Fruit fly (Drosophila melanogaster) whole organism, embryonic: ENCODE measurements around the gene corolla.

Experiments
- Atf6 ChIP-seq: fragments of 200-800 bp; sonication (Bioruptor generic); IDR thresholded peaks from 2 replicates; pipeline ENCODE4 v1.3.6; 2022; ENCODE audit warnings: missing biosample characterization, missing genetic modification characterization
- Bdp1 ChIP-seq: fragments of 200-800 bp; sonication (Bioruptor generic); optimal IDR thresholded peaks from 3 replicates; lab custom pipeline; 2016; ENCODE audit warnings: missing biosample characterization, missing genetic modification characterization
- CG1024 ChIP-seq: fragments of 200-800 bp; sonication (Bioruptor generic); IDR thresholded peaks from 2 replicates; pipeline ENCODE4 v1.3.6; 2022; ENCODE audit warnings: missing biosample characterization, missing genetic modification characterization
- CG10366 ChIP-seq: fragments of 200-800 bp; sonication (Bioruptor generic); IDR thresholded peaks from 2 replicates; pipeline ENCODE4 v1.3.6; 2022; ENCODE audit warnings: missing biosample characterization, missing genetic modification characterization
- CG11696 ChIP-seq: fragments of 200-800 bp; sonication (Bioruptor generic); IDR thresholded peaks from 2 replicates; pipeline ENCODE4 v1.3.6; 2022; ENCODE audit warnings: missing biosample characterization, missing genetic modification characterization
- CG12219 ChIP-seq: fragments of 200-800 bp; sonication (Bioruptor generic); optimal IDR thresholded peaks from 3 replicates; lab custom pipeline; 2018; ENCODE audit warnings: missing biosample characterization, mild to moderate bottlenecking, missing genetic modification characterization
- CG12744 ChIP-seq: fragments of 200-800 bp; sonication (Bioruptor generic); optimal IDR thresholded peaks from 2 replicates; lab custom pipeline; 2016; ENCODE audit warnings: missing biosample characterization, missing genetic modification characterization
- CG14667 ChIP-seq: fragments of 200-800 bp; sonication (Bioruptor generic); IDR thresholded peaks from 2 replicates; pipeline ENCODE4 v1.3.6; 2022; ENCODE audit warnings: missing biosample characterization, missing genetic modification characterization
- CG15011 ChIP-seq: fragments of 200-800 bp; sonication (Bioruptor generic); optimal IDR thresholded peaks from 3 replicates; lab custom pipeline; 2018; ENCODE audit warnings: missing biosample characterization, mild to moderate bottlenecking, missing genetic modification characterization
- CG16813 ChIP-seq: fragments of 200-800 bp; sonication (Bioruptor generic); IDR thresholded peaks from 3 replicates; pipeline ENCODE4 v1.3.6; 2022; ENCODE audit warnings: missing biosample characterization, missing genetic modification characterization; ENCODE audit not compliant: partially characterized antibody
- CG17568 ChIP-seq: fragments of 200-800 bp; sonication (Bioruptor generic); optimal IDR thresholded peaks from 2 replicates; lab custom pipeline; 2018; ENCODE audit warnings: missing biosample characterization, mild to moderate bottlenecking, missing genetic modification characterization, moderate library complexity
- CG17829 ChIP-seq: fragments of 200-800 bp; optimal IDR thresholded peaks from 2 replicates; lab custom pipeline; 2019; ENCODE audit warnings: missing biosample characterization, mild to moderate bottlenecking, missing genetic modification characterization, moderate library complexity
- CG1832 ChIP-seq: fragments of 200-800 bp; sonication (Bioruptor generic); optimal IDR thresholded peaks from 2 replicates; lab custom pipeline; 2017; ENCODE audit warnings: missing biosample characterization, mild to moderate bottlenecking, missing genetic modification characterization, inconsistent platforms
- CG31365 ChIP-seq: fragments of 200-800 bp; sonication (Bioruptor generic); optimal IDR thresholded peaks from 2 replicates; lab custom pipeline; 2018; ENCODE audit warnings: missing biosample characterization, mild to moderate bottlenecking, missing genetic modification characterization
- CG31388 ChIP-seq: fragments of 200-800 bp; sonication (Bioruptor generic); optimal IDR thresholded peaks from 2 replicates; lab custom pipeline; 2016; ENCODE audit warnings: missing biosample characterization, missing genetic modification characterization
- CG31441 ChIP-seq: fragments of 200-800 bp; sonication (Bioruptor generic); IDR thresholded peaks from 2 replicates; pipeline ENCODE4 v1.3.6; 2022; ENCODE audit warnings: missing biosample characterization, missing genetic modification characterization
- CG34422 ChIP-seq: fragments of 200-800 bp; sonication (Bioruptor generic); IDR thresholded peaks from 3 replicates; pipeline ENCODE4 v1.3.6; 2022; ENCODE audit warnings: missing biosample characterization, missing genetic modification characterization
- CG3838 ChIP-seq: fragments of 200-800 bp; sonication (Bioruptor generic); optimal IDR thresholded peaks from 3 replicates; lab custom pipeline; 2016; ENCODE audit warnings: missing biosample characterization, missing genetic modification characterization
- CG7963 ChIP-seq: fragments of 200-800 bp; sonication (Bioruptor generic); IDR thresholded peaks from 3 replicates; pipeline ENCODE4 v1.3.6; 2022; ENCODE audit warnings: missing biosample characterization, missing genetic modification characterization; ENCODE audit not compliant: partially characterized antibody
- CG8089 ChIP-seq: fragments of 200-800 bp; sonication (Bioruptor generic); optimal IDR thresholded peaks from 3 replicates; lab custom pipeline; 2016; ENCODE audit warnings: missing biosample characterization, missing genetic modification characterization
- CG9797 ChIP-seq: fragments of 200-800 bp; sonication (Bioruptor generic); optimal IDR thresholded peaks from 3 replicates; lab custom pipeline; 2018; ENCODE audit warnings: missing biosample characterization, mild to moderate bottlenecking, missing genetic modification characterization
- Chrac-16 ChIP-seq: fragments of 200-800 bp; sonication (Bioruptor generic); optimal IDR thresholded peaks from 3 replicates; lab custom pipeline; 2016; ENCODE audit warnings: missing biosample characterization, missing genetic modification characterization
- D19A ChIP-seq: fragments of 200-800 bp; optimal IDR thresholded peaks from 3 replicates; lab custom pipeline; 2019; ENCODE audit warnings: missing biosample characterization, mild to moderate bottlenecking, missing genetic modification characterization, moderate library complexity
- Dad ChIP-seq: fragments of 200-800 bp; sonication (Bioruptor generic); optimal IDR thresholded peaks from 3 replicates; lab custom pipeline; 2016; ENCODE audit warnings: missing biosample characterization, missing genetic modification characterization
- Doc2 ChIP-seq: fragments of 200-800 bp; sonication (Bioruptor generic); IDR thresholded peaks from 2 replicates; pipeline ENCODE4 v1.3.6; 2022; ENCODE audit warnings: missing biosample characterization, missing genetic modification characterization
- Dp ChIP-seq: fragments of 200-800 bp; sonication (Bioruptor generic); optimal IDR thresholded peaks from 2 replicates; lab custom pipeline; 2018; ENCODE audit warnings: missing biosample characterization, mild to moderate bottlenecking, missing genetic modification characterization, moderate library complexity
- E2f2 ChIP-seq: fragments of 200-800 bp; sonication (Bioruptor generic); IDR thresholded peaks from 2 replicates; pipeline ENCODE4 v1.3.6; 2022; ENCODE audit warnings: missing biosample characterization, missing genetic modification characterization
- ERR ChIP-seq: fragments of 200-800 bp; sonication (Bioruptor generic); optimal IDR thresholded peaks from 2 replicates; lab custom pipeline; 2016; ENCODE audit warnings: missing biosample characterization, missing genetic modification characterization
- HLHmδ ChIP-seq: fragments of 200-800 bp; sonication (Bioruptor generic); optimal IDR thresholded peaks from 2 replicates; lab custom pipeline; 2018; ENCODE audit warnings: missing biosample characterization, mild to moderate bottlenecking, missing genetic modification characterization, moderate library complexity
- Neu2 ChIP-seq: fragments of 200-800 bp; sonication (Bioruptor generic); optimal IDR thresholded peaks from 3 replicates; lab custom pipeline; 2016; ENCODE audit warnings: missing biosample characterization, missing genetic modification characterization, borderline replicate concordance
- Oli ChIP-seq: fragments of 200-800 bp; sonication (Bioruptor generic); optimal IDR thresholded peaks from 2 replicates; lab custom pipeline; 2018; ENCODE audit warnings: missing biosample characterization, mild to moderate bottlenecking, missing genetic modification characterization, moderate library complexity
- Scr ChIP-seq: fragments of 200-800 bp; sonication (Bioruptor generic); IDR thresholded peaks from 2 replicates; pipeline ENCODE4 v1.3.6; 2022; ENCODE audit warnings: missing biosample characterization, missing genetic modification characterization; ENCODE audit not compliant: partially characterized antibody
- Side ChIP-seq: fragments of 200-800 bp; sonication (Bioruptor generic); optimal IDR thresholded peaks from 2 replicates; lab custom pipeline; 2016; ENCODE audit warnings: missing biosample characterization, missing genetic modification characterization
- bowl ChIP-seq: fragments of 200-800 bp; sonication (Bioruptor generic); IDR thresholded peaks from 2 replicates; pipeline ENCODE4 v1.3.6; 2022; ENCODE audit warnings: missing biosample characterization, missing genetic modification characterization
- dimm ChIP-seq: fragments of 200-800 bp; sonication (Bioruptor generic); IDR thresholded peaks from 2 replicates; pipeline ENCODE4 v1.3.6; 2022; ENCODE audit warnings: missing biosample characterization, missing genetic modification characterization
- disco-r ChIP-seq: fragments of 200-800 bp; sonication (Bioruptor generic); optimal IDR thresholded peaks from 2 replicates; lab custom pipeline; 2016; ENCODE audit warnings: missing biosample characterization, missing genetic modification characterization
- fd96Cb ChIP-seq: fragments of 200-800 bp; sonication (Bioruptor generic); optimal IDR thresholded peaks from 2 replicates; lab custom pipeline; 2018; ENCODE audit warnings: missing biosample characterization, mild to moderate bottlenecking, missing genetic modification characterization, moderate library complexity
- hb ChIP-seq: fragments of 200-800 bp; sonication (Bioruptor generic); IDR thresholded peaks from 3 replicates; pipeline ENCODE4 v1.3.6; 2022; ENCODE audit warnings: missing biosample characterization, missing genetic modification characterization; ENCODE audit not compliant: partially characterized antibody
- her ChIP-seq: fragments of 200-800 bp; sonication (Bioruptor generic); optimal IDR thresholded peaks from 2 replicates; lab custom pipeline; 2016; ENCODE audit warnings: missing biosample characterization, missing genetic modification characterization
- hth ChIP-seq: fragments of >200 bp; optimal IDR thresholded peaks from 2 replicates; lab custom pipeline; 2017; ENCODE audit warnings: inconsistent platforms
- jigr1 ChIP-seq: fragments of 200-800 bp; sonication (Bioruptor generic); IDR thresholded peaks from 3 replicates; pipeline ENCODE4 v1.3.6; 2022; ENCODE audit warnings: missing biosample characterization, missing genetic modification characterization
- kah ChIP-seq: fragments of 200-800 bp; sonication (Bioruptor generic); optimal IDR thresholded peaks from 2 replicates; lab custom pipeline; 2018; ENCODE audit warnings: missing biosample characterization, mild to moderate bottlenecking, missing genetic modification characterization
- knrl ChIP-seq: fragments of 200-800 bp; sonication (Bioruptor generic); IDR thresholded peaks from 3 replicates; pipeline ENCODE4 v1.3.6; 2022; ENCODE audit warnings: missing biosample characterization, missing genetic modification characterization; ENCODE audit not compliant: partially characterized antibody
- mld ChIP-seq: fragments of 200-800 bp; sonication (Bioruptor generic); IDR thresholded peaks from 3 replicates; pipeline ENCODE4 v1.3.6; 2022; ENCODE audit warnings: missing biosample characterization, missing genetic modification characterization; ENCODE audit not compliant: partially characterized antibody
- nau ChIP-seq: fragments of 200-800 bp; sonication (Bioruptor generic); optimal IDR thresholded peaks from 3 replicates; lab custom pipeline; 2017; ENCODE audit warnings: missing biosample characterization, mild to moderate bottlenecking, missing genetic modification characterization, missing genetic modification reagents
- sc ChIP-seq, 3 experiments: fragments of >200 bp in 2 of 3; fragments of 200-800 bp in 1 of 3; sonication (Bioruptor generic) in 1 of 3; optimal IDR thresholded peaks; 2 replicates in 2 of 3; 3 replicates in 1 of 3; lab custom pipeline; 2017; ENCODE audit warnings: mild to moderate bottlenecking in 1 of 3, missing biosample characterization in 1 of 3, missing genetic modification characterization in 1 of 3, missing genetic modification reagents in 1 of 3
- seq ChIP-seq: fragments of 200-800 bp; sonication (Bioruptor generic); IDR thresholded peaks from 2 replicates; pipeline ENCODE4 v1.3.6; 2022; ENCODE audit warnings: missing biosample characterization, missing genetic modification characterization
- tin ChIP-seq: fragments of 200-800 bp; sonication (Bioruptor generic); optimal IDR thresholded peaks from 3 replicates; lab custom pipeline; 2016; ENCODE audit warnings: missing biosample characterization, missing genetic modification characterization
- vvl ChIP-seq: fragments of 200-800 bp; sonication (Bioruptor generic); IDR thresholded peaks from 2 replicates; pipeline ENCODE4 v1.3.6; 2022; ENCODE audit warnings: missing biosample characterization, missing genetic modification characterization
- zfh2 ChIP-seq: fragments of 200-800 bp; sonication (Bioruptor generic); optimal IDR thresholded peaks from 2 replicates; lab custom pipeline; 2016; ENCODE audit warnings: missing biosample characterization, missing genetic modification characterization

Gene corolla

dm6 chrX:17599330-17599729 is 32.5 kb downstream of the corolla start, which contains the start of gene X11L (continued):
- TF ChIP-seq Neu2 (GFP tag; lab: Kevin White, UChicago) (no peak), CG31365 (tag; lab: Kevin White, UChicago) (no peak), hb (GFP tag; lab: Robert Waterston, UW) (peak; percentile 85), CG1832 (GFP tag; lab: Kevin White, UChicago) (no peak), mld (peak; percentile 75; the same call in 1 of the 3 replicates), CG17829 (tag; lab: Kevin White, UChicago) (peak; percentile 62), zfh2 (GFP tag; lab: Kevin White, UChicago) (peak; percentile 84), vvl (peak; percentile 80), Scr (peak; percentile 89), CG17568 (GFP tag; lab: Kevin White, UChicago) (no peak), knrl (GFP tag; lab: Robert Waterston, UW) (peak; percentile 88), Chrac-16 (GFP tag; lab: Kevin White, UChicago) (peak; percentile 69), CG34422 (GFP tag; lab: Robert Waterston, UW) (peak; percentile 62; the same call in 1 of the 3 replicates), HLHmδ (GFP tag; lab: Kevin White, UChicago) (no peak), seq (GFP tag; lab: Robert Waterston, UW) (0 out of 2 replicates have a peak, but pooled peaks have one; percentile 24), jigr1 (no peak), ERR (GFP tag; lab: Kevin White, UChicago) (peak; percentile 72), D19A (peak; percentile 33), CG3838 (GFP tag; lab: Kevin White, UChicago) (peak; percentile 20), CG12744 (GFP tag; lab: Kevin White, UChicago) (peak; percentile 50), kah (GFP tag; lab: Kevin White, UChicago) (no peak), CG14667 (GFP tag; lab: Robert Waterston, UW) (0 out of 2 replicates have a peak, but pooled peaks have one; percentile 14), CG10366 (GFP tag; lab: Robert Waterston, UW) (peak; percentile 63), disco-r (GFP tag; lab: Kevin White, UChicago) (no peak), CG8089 (GFP tag; lab: Kevin White, UChicago) (peak; percentile 58), CG31388 (GFP tag; lab: Kevin White, UChicago) (peak; percentile 43), Dad (peak; percentile 54), Bdp1 (GFP tag; lab: Kevin White, UChicago) (peak; percentile 70), Dp (GFP tag; lab: Kevin White, UChicago) (peak; percentile 72), CG1024 (peak; percentile 63; the same call in 1 of the 2 replicates), her (peak; percentile 76), tin (GFP tag; lab: Kevin White, UChicago) (peak; percentile 75), bowl (no peak), hth (lab: Kevin White, UChicago) (no peak), CG11696 (GFP tag; lab: Robert Waterston, UW) (0 out of 2 replicates have a peak, but pooled peaks have one; percentile 21), Oli (tag; lab: Kevin White, UChicago) (peak; percentile 44), Atf6 (GFP tag; lab: Robert Waterston, UW) (no peak), CG16813 (GFP tag; lab: Robert Waterston, UW) (peak; percentile 91), nau (no peak), fd96Cb (tag; lab: Kevin White, UChicago) (peak; percentile 32), CG15011 (GFP tag; lab: Kevin White, UChicago) (no peak), CG12219 (GFP tag; lab: Kevin White, UChicago) (no peak), E2f2 (peak; percentile 79), CG9797 (peak; percentile 13), Doc2 (GFP tag; lab: Robert Waterston, UW) (no peak), Side (peak; percentile 56), CG31441 (GFP tag; lab: Robert Waterston, UW) (no peak), dimm (GFP tag; lab: Robert Waterston, UW) (no peak), CG7963 (GFP tag; lab: Robert Waterston, UW) (peak; percentile 77; the same call in 2 of the 3 replicates), sc (optimal IDR thresholded peaks at IDR 0.05; lab: Kevin White, UChicago) (no peak), sc (GFP tag; optimal IDR thresholded peaks at IDR 0.05; lab: Kevin White, UChicago) (no peak)
